Worm (Caenorhabditis elegans): ENCODE measurements around the gene erl-1.

Gene erl-1

DNA sequence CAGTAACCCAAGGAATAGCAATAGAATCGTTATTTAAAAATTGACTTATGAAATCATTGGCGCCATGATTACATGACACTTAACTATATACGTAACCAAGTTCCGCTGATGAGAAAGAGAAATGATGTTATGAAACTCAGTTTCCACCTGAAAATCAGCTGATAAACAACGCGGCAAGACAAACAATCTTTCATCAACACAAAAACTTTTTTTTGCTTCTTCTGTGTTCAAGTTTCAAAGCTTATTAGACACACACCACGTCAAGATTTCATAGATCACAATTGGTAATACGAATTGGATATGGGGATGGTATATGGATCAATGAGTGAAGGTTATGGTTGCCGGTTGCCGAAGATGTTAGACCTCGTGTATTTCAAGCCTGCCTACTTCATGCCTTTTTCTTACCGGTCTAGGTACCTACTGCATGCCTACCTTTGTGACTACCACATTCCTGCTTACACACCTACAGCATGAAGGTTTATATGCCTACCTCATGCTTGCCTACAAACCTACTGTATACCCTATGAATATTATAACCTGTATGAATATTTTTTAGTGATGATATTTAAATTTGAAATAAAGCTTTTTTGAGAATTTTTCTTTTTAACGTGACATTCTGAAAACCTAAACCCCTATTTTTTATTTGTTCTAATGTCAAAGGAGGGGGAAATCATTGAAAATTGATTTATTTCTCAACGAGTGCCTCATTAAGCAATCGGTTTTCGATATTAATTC lies 49.3 kb downstream of the erl-1 start, which contains the start of the genes F19B6.10 and wht-5:
Gene F19B6.10 (plus strand): TSS at position 301 of the 735 bp plus-strand sequence.
Gene wht-5 (plus strand): TSS at position 685 of the 735 bp plus-strand sequence.
- TF ChIP-seq ama-1 (optimal IDR thresholded peaks at IDR 0.05) (no peak), scrt-1 (GFP tag; IDR thresholded peaks at IDR 0.05) (no peak), sea-1 (GFP tag; conservative IDR thresholded peaks at IDR 0.05) (no peak), pes-1 (GFP tag; IDR thresholded peaks at IDR 0.05) (no peak), hnd-1 (tag; optimal IDR thresholded peaks at IDR 0.05) (no peak), F13C5.2 (tag; optimal IDR thresholded peaks at IDR 0.05) (no peak), ceh-13 (GFP tag; optimal IDR thresholded peaks at IDR 0.05) (no peak), B0310.2 (tag; optimal IDR thresholded peaks at IDR 0.05) (no peak), tbx-11 (GFP tag; IDR thresholded peaks at IDR 0.05) (no peak)
